Fruit fly (Drosophila melanogaster): Measurements from ENCODE around the gene Fhos.

Gene Fhos

DNA sequence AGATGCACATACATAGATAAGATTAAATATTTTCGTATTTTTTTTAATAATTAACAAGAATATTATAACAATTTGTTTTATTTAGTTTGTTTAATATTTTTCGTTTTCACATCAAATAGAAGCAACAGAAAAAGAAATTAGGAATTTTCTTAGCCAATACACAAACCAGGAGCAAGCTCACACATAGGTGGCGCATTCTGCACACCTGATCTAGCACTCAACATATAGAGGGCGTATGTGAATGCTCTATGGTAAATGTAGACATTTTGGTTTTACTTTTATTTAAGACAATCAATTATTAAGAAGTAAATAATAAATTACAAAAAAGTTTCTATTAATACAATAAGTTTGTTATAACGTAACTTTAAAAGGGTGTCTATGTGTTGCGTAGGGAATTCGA lies 4.6 kb upstream of the Fhos start (continued):
- no peak for TF ChIP-seq CG10543 (GFP tag; optimal IDR thresholded peaks at IDR 0.05)
- no peak for TF ChIP-seq CG15011 (GFP tag; optimal IDR thresholded peaks at IDR 0.05)
- peak; percentile 37 for TF ChIP-seq sens (GFP tag)
- TF ChIP-seq CG13123 (GFP tag; optimal IDR thresholded peaks at IDR 0.05) = no peak
- no peak for TF ChIP-seq Lpt (GFP tag; optimal IDR thresholded peaks at IDR 0.05)
- TF ChIP-seq MESR4 (GFP tag; optimal IDR thresholded peaks at IDR 0.05) = no peak
- no peak for TF ChIP-seq CG12769 (tag; optimal IDR thresholded peaks at IDR 0.05)
- peak; percentile 54 for TF ChIP-seq pita (GFP tag; optimal IDR thresholded peaks at IDR 0.05)
- peak; percentile 19 for TF ChIP-seq CG12155 (GFP tag; optimal IDR thresholded peaks at IDR 0.05)
- no peak for TF ChIP-seq CG17186 (GFP tag; optimal IDR thresholded peaks at IDR 0.05)
- no peak for TF ChIP-seq CG11560 (tag; IDR thresholded peaks at IDR 0.05)
- TF ChIP-seq kah (GFP tag; optimal IDR thresholded peaks at IDR 0.05) = no peak
- no peak for TF ChIP-seq CG15514 (GFP tag; optimal IDR thresholded peaks at IDR 0.05)
- TF ChIP-seq CG9609 (GFP tag; optimal IDR thresholded peaks at IDR 0.05) = no peak
- no peak for TF ChIP-seq nom (GFP tag; optimal IDR thresholded peaks at IDR 0.05)
- no peak for TF ChIP-seq CG8924 (tag; optimal IDR thresholded peaks at IDR 0.05)
- TF ChIP-seq CG11247 (GFP tag; IDR thresholded peaks at IDR 0.05) = peak; percentile 64
- TF ChIP-seq Xbp1 (GFP tag; optimal IDR thresholded peaks at IDR 0.05) = peak; percentile 70
- TF ChIP-seq CG2712 (tag; optimal IDR thresholded peaks at IDR 0.05) = peak; percentile 32
- TF ChIP-seq Optix (GFP tag; IDR thresholded peaks at IDR 0.05) = peak; percentile 47; the same call in 1 of the 3 replicates
- 0 out of 4 replicates have a peak, but pooled peaks have one; percentile 55 for TF ChIP-seq Gug (GFP tag; IDR thresholded peaks at IDR 0.05)
- TF ChIP-seq tx (GFP tag; optimal IDR thresholded peaks at IDR 0.05) = no peak
- peak; percentile 25 for TF ChIP-seq CG33213 (GFP tag; optimal IDR thresholded peaks at IDR 0.05)
- TF ChIP-seq CkIIα-i1 (GFP tag; IDR thresholded peaks at IDR 0.05) = no peak
- peak; percentile 51 for TF ChIP-seq Hsf (GFP tag; optimal IDR thresholded peaks at IDR 0.05)
- TF ChIP-seq HLH4C (GFP tag; IDR thresholded peaks at IDR 0.05; ENCODE audit: partially characterized antibody) = no peak
- TF ChIP-seq Fer2 (tag; optimal IDR thresholded peaks at IDR 0.05) = no peak
- no peak for TF ChIP-seq cato (GFP tag; optimal IDR thresholded peaks at IDR 0.05; ENCODE audit: borderline replicate concordance)
- TF ChIP-seq CG9817 (tag; optimal IDR thresholded peaks at IDR 0.05) = peak; percentile 51
- TF ChIP-seq Dref (GFP tag; IDR thresholded peaks at IDR 0.05) = no peak
- TF ChIP-seq dati (GFP tag; IDR thresholded peaks at IDR 0.05) = no peak
- no peak for TF ChIP-seq lbe (GFP tag; optimal IDR thresholded peaks at IDR 0.05)
- TF ChIP-seq al (GFP tag; IDR thresholded peaks at IDR 0.05) = no peak
- peak; percentile 40 for TF ChIP-seq Bgb (GFP tag; IDR thresholded peaks at IDR 0.05; ENCODE audit: partially characterized antibody)
- no peak for TF ChIP-seq CG15269 (tag; optimal IDR thresholded peaks at IDR 0.05)
- TF ChIP-seq CG5245 (GFP tag; optimal IDR thresholded peaks at IDR 0.05) = peak; percentile 42
- peak; percentile 12 for TF ChIP-seq CG9876 (GFP tag; optimal IDR thresholded peaks at IDR 0.05)
- peak; percentile 65; the same call in 1 of the 3 replicates for TF ChIP-seq jigr1 (GFP tag; IDR thresholded peaks at IDR 0.05)
- no peak for TF ChIP-seq sima (GFP tag; optimal IDR thresholded peaks at IDR 0.05)
- no peak for TF ChIP-seq CG31388 (GFP tag; optimal IDR thresholded peaks at IDR 0.05)
- TF ChIP-seq NFAT (GFP tag; IDR thresholded peaks at IDR 0.05) = peak; percentile 86
- TF ChIP-seq tio (GFP tag; optimal IDR thresholded peaks at IDR 0.05) = no peak
- no peak for TF ChIP-seq bsh (GFP tag; optimal IDR thresholded peaks at IDR 0.05)
- TF ChIP-seq H2.0 (GFP tag; IDR thresholded peaks at IDR 0.05) = peak; percentile 26; the same call in 1 of the 2 replicates
- peak; percentile 49; the same call in 1 of the 2 replicates for TF ChIP-seq CG7372 (GFP tag; IDR thresholded peaks at IDR 0.05)
- TF ChIP-seq CG9727 (GFP tag; optimal IDR thresholded peaks at IDR 0.05) = no peak
- TF ChIP-seq ac (GFP tag; optimal IDR thresholded peaks at IDR 0.05) = no peak
- TF ChIP-seq sug (tag; optimal IDR thresholded peaks at IDR 0.05) = peak; percentile 25
- TF ChIP-seq CG1233 (GFP tag; optimal IDR thresholded peaks at IDR 0.05) = no peak
- no peak for TF ChIP-seq CG5180 (GFP tag; optimal IDR thresholded peaks at IDR 0.05)
- TF ChIP-seq run (tag; optimal IDR thresholded peaks at IDR 0.05) = no peak

All from whole organism, embryonic.